Worm (Caenorhabditis elegans) whole organism, late embryonic: ENCODE data around the gene ilys-1.

Experiments used
- T23F11.4 ChIP-seq: fragments of 200-800 bp; sonication (Bioruptor generic); optimal IDR thresholded peaks from 2 replicates; lab custom pipeline; 2018; ENCODE audit warnings: mild to moderate bottlenecking, missing genetic modification characterization, missing compliant biosample characterization
- Y22D7AL.16 ChIP-seq: sonication (generic microtip); optimal IDR thresholded peaks from 2 replicates; lab custom pipeline; 2016; ENCODE audit warnings: missing genetic modification characterization, missing compliant biosample characterization
- ahr-1 ChIP-seq: sonication (generic microtip); optimal IDR thresholded peaks from 2 replicates; lab custom pipeline; 2016; ENCODE audit warnings: missing genetic modification characterization, missing compliant biosample characterization
- ama-1 ChIP-seq: fragments of 150-350 bp; optimal IDR thresholded peaks from 2 replicates; lab custom pipeline; 2014
- ceh-24 ChIP-seq: sonication (generic microtip); optimal IDR thresholded peaks from 2 replicates; lab custom pipeline; 2016; ENCODE audit warnings: mild to moderate bottlenecking, missing genetic modification characterization, missing compliant biosample characterization
- ceh-30 ChIP-seq: fragments of 150-350 bp; optimal IDR thresholded peaks from 2 replicates; lab custom pipeline; 2014; ENCODE audit warnings: missing biosample characterization, missing genetic modification characterization
- ceh-6 ChIP-seq: fragments of 200-800 bp; sonication (Bioruptor generic); optimal IDR thresholded peaks from 2 replicates; lab custom pipeline; 2018; ENCODE audit warnings: mild to moderate bottlenecking, missing genetic modification characterization, missing compliant biosample characterization
- ceh-9 ChIP-seq: sonication (generic microtip); optimal IDR thresholded peaks from 2 replicates; lab custom pipeline; 2016; ENCODE audit warnings: mild to moderate bottlenecking, missing genetic modification characterization, inconsistent platforms, missing compliant biosample characterization
- dve-1 ChIP-seq: sonication (generic microtip); optimal IDR thresholded peaks from 2 replicates; lab custom pipeline; 2017; ENCODE audit warnings: antibody characterized with exemption, mild to moderate bottlenecking, missing genetic modification characterization, missing compliant biosample characterization
- elt-2 ChIP-seq: sonication (generic microtip); optimal IDR thresholded peaks from 2 replicates; lab custom pipeline; 2016; ENCODE audit warnings: missing genetic modification reagents, missing genetic modification characterization, missing compliant biosample characterization
- elt-4 ChIP-seq: sonication (generic microtip); optimal IDR thresholded peaks from 2 replicates; lab custom pipeline; 2016; ENCODE audit warnings: missing genetic modification characterization, missing compliant biosample characterization
- fax-1 ChIP-seq: sonication (generic microtip); optimal IDR thresholded peaks from 2 replicates; lab custom pipeline; 2016; ENCODE audit warnings: missing genotype, missing genetic modification characterization, missing compliant biosample characterization
- fkh-6 ChIP-seq: sonication (generic microtip); optimal IDR thresholded peaks from 2 replicates; lab custom pipeline; 2016; ENCODE audit warnings: missing genetic modification characterization, missing compliant biosample characterization
- gmeb-2 ChIP-seq: sonication (generic microtip); optimal IDR thresholded peaks from 2 replicates; lab custom pipeline; 2016; ENCODE audit warnings: missing genetic modification characterization, inconsistent platforms, missing compliant biosample characterization
- hlh-13 ChIP-seq: fragments of 200-800 bp; sonication (Bioruptor generic); optimal IDR thresholded peaks from 2 replicates; lab custom pipeline; 2018; ENCODE audit warnings: mild to moderate bottlenecking, missing genetic modification characterization, missing compliant biosample characterization
- hlh-30 ChIP-seq: sonication (generic microtip); optimal IDR thresholded peaks from 2 replicates; lab custom pipeline; 2017; ENCODE audit warnings: antibody characterized with exemption, missing genetic modification characterization, missing compliant biosample characterization; ENCODE audit not compliant: insufficient read depth
- mec-3 ChIP-seq: sonication (generic microtip); optimal IDR thresholded peaks from 2 replicates; lab custom pipeline; 2016; ENCODE audit warnings: borderline replicate concordance, missing genetic modification characterization, missing compliant biosample characterization
- nhr-11 ChIP-seq: fragments of 150-350 bp; optimal IDR thresholded peaks from 2 replicates; lab custom pipeline; 2014; ENCODE audit warnings: missing biosample characterization, missing genetic modification characterization
- nhr-232 ChIP-seq: sonication (generic microtip); optimal IDR thresholded peaks from 2 replicates; lab custom pipeline; 2016; ENCODE audit warnings: missing genetic modification characterization, missing compliant biosample characterization
- pag-3 ChIP-seq: sonication (generic microtip); optimal IDR thresholded peaks from 2 replicates; lab custom pipeline; 2016; ENCODE audit warnings: missing compliant biosample characterization, missing genetic modification characterization, borderline replicate concordance
- pax-1 ChIP-seq: fragments of 150-350 bp; optimal IDR thresholded peaks from 2 replicates; lab custom pipeline; 2014; ENCODE audit warnings: missing biosample characterization, missing genetic modification characterization
- pqm-1 ChIP-seq: sonication (generic microtip); optimal IDR thresholded peaks from 2 replicates; lab custom pipeline; 2016; ENCODE audit warnings: missing genetic modification characterization, missing compliant biosample characterization
- tbx-2 ChIP-seq: sonication (generic microtip); optimal IDR thresholded peaks from 2 replicates; lab custom pipeline; 2016; ENCODE audit warnings: missing genetic modification characterization, missing compliant biosample characterization
- ttx-3 ChIP-seq: sonication (generic microtip); optimal IDR thresholded peaks from 2 replicates; lab custom pipeline; 2016; ENCODE audit warnings: missing genetic modification reagents, missing genetic modification characterization, missing compliant biosample characterization
- unc-3 ChIP-seq, 2 experiments: fragments of 200-800 bp in 1 of 2; sonication (Bioruptor generic) in 1 of 2; sonication (generic microtip) in 1 of 2; conservative IDR thresholded peaks in 1 of 2; optimal IDR thresholded peaks in 1 of 2; 2 replicates each; pipeline versions ENCODE4 v1.3.6 to Lab custom; 2016 to 2022; ENCODE audit warnings: missing compliant biosample characterization in 2 of 2, missing genetic modification characterization in 2 of 2, missing genetic modification reagents in 1 of 2
- unc-55 ChIP-seq: sonication (generic microtip); optimal IDR thresholded peaks from 2 replicates; lab custom pipeline; 2017; ENCODE audit warnings: missing biosample characterization, missing genetic modification reagents, missing genetic modification characterization
- unc-86 ChIP-seq: sonication (generic microtip); optimal IDR thresholded peaks from 2 replicates; lab custom pipeline; 2016; ENCODE audit warnings: missing genetic modification characterization, missing compliant biosample characterization

Gene ilys-1

DNA sequence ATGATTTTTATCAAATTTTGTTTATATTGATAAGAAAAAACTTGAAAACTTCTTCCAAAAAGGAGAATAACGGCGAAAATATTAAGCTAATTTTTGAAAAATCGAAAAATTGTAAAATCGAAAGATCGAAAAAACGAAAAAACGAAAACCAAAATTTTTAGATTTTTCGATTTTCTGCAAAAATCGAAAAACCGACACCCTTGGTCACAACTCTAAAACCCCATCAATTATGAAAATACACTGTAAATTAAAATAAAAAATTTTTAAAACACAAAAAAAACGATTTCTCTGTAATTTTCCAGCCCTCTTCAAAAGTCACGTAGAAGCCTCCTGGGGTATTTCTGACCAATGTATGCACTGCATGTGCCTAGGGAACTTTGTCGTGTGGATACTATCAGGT, at the start of gene ilys-1:
ilys-1 (plus strand) TSS at position 301 of the 400 bp plus-strand sequence.
- no peak for TF ChIP-seq ceh-6 (GFP tag; lab: Kevin White, UChicago)
- TF ChIP-seq dve-1 (tag; lab: Kevin White, UChicago) = no peak

- TF ChIP-seq fax-1 (tag; lab: Kevin White, UChicago) = no peak
- no peak for TF ChIP-seq pax-1
- TF ChIP-seq unc-86 (tag; lab: Kevin White, UChicago) = no peak
- no peak for TF ChIP-seq hlh-13
- no peak for TF ChIP-seq unc-3 (GFP tag; conservative IDR thresholded peaks at IDR 0.05; lab: Robert Waterston, UW)
- no peak for TF ChIP-seq unc-3 (tag; optimal IDR thresholded peaks at IDR 0.05; lab: Kevin White, UChicago)
- TF ChIP-seq elt-2 (tag; lab: Kevin White, UChicago) = no peak
- no peak for TF ChIP-seq pag-3 (tag; lab: Kevin White, UChicago)
- TF ChIP-seq nhr-11 (tag; lab: Kevin White, UChicago) = no peak
- TF ChIP-seq gmeb-2 = no peak
- no peak for TF ChIP-seq Y22D7AL.16 (tag; lab: Kevin White, UChicago)
- no peak for TF ChIP-seq unc-55
Observed at ce11 chrIV:2432693-2433092, 37.5 kb upstream of the ilys-1 start, which contains the start of gene C45G7.4. Gene C45G7.4, plus strand, starts transcription at chrIV:2432993.

- TF ChIP-seq tbx-2 (tag; lab: Kevin White, UChicago) (no peak), unc-55 (no peak), unc-86 (tag; lab: Kevin White, UChicago) (no peak), pqm-1 (tag; lab: Kevin White, UChicago) (no peak), elt-4 (tag; lab: Kevin White, UChicago) (no peak), ahr-1 (tag; lab: Kevin White, UChicago) (no peak), mec-3 (tag; lab: Kevin White, UChicago) (no peak), ttx-3 (no peak), nhr-232 (tag; lab: Kevin White, UChicago) (no peak), ceh-9 (no peak), pax-1 (no peak), ceh-24 (tag; lab: Kevin White, UChicago) (no peak), hlh-13 (no peak), T23F11.4 (GFP tag; lab: Kevin White, UChicago) (no peak), fkh-6 (tag; lab: Kevin White, UChicago) (no peak), unc-3 (GFP tag; conservative IDR thresholded peaks at IDR 0.05; lab: Robert Waterston, UW) (no peak), unc-3 (tag; optimal IDR thresholded peaks at IDR 0.05; lab: Kevin White, UChicago) (no peak)
Observed at ce11 chrIV:2434366-2434765, 35.8 kb upstream of the ilys-1 start.

ce11 chrIV:2451233-2451632, 19.0 kb upstream of the ilys-1 start, which contains the start of gene C45G7.13:
Gene C45G7.13, minus strand, starts transcription at chrIV:2451333.
- TF ChIP-seq ama-1 (lab: Kevin White, UChicago) = no peak

DNA sequence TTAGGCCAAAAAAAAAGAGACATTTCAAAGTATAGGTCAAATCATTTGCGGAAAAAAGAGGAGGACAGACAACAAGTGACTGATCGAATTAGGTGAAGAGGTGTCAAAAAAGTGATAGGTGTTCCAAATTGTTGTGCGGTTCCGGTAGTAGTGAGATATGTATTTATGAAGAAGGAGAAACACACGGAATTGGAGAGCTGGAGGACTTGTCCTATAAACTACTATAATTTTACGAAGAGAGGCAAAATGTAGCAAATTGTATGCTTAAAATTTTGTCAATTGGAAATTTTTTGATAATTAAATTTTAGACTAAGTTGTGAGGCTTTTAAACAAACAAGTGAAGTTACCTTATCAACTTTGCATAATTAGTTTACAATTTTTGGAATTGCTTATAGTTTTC, 18.6 kb upstream of the ilys-1 start:
- TF ChIP-seq ceh-9 (no peak), ceh-6 (GFP tag; lab: Kevin White, UChicago) (no peak), nhr-232 (tag; lab: Kevin White, UChicago) (no peak), unc-3 (GFP tag; conservative IDR thresholded peaks at IDR 0.05; lab: Robert Waterston, UW) (no peak), unc-3 (tag; optimal IDR thresholded peaks at IDR 0.05; lab: Kevin White, UChicago) (no peak)

ce11 chrIV:2455128-2455527, 15.1 kb upstream of the ilys-1 start:
- TF ChIP-seq ceh-30 (no peak), hlh-30 (tag; lab: Kevin White, UChicago) (no peak), T23F11.4 (GFP tag; lab: Kevin White, UChicago) (no peak)

DNA sequence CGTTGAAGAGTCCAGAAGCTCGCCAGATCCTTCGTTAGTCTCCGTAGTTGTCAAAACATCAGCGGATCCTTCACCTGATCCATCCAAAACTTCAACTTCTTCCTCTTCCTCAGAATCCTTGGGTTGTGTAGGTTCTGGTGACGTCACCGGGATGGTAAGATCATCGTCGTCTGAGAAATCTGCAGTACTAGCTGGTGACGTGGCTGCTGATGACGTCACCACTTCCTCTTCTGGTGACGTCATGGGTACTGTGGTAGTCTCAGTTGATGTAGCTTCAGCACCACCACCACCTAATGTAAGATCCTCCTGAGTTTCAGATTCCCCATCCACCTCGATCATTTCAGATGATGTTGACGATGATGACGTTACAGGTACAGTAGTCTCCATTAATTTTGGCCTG, 8.8 kb upstream of the ilys-1 start:
- TF ChIP-seq unc-3 (GFP tag; conservative IDR thresholded peaks at IDR 0.05; lab: Robert Waterston, UW) (no peak), unc-3 (tag; optimal IDR thresholded peaks at IDR 0.05; lab: Kevin White, UChicago) (no peak), dve-1 (tag; lab: Kevin White, UChicago) (no peak), tbx-2 (tag; lab: Kevin White, UChicago) (no peak)
